Worm (Caenorhabditis elegans) whole organism, mixed stage, embryonic: ENCODE data around the gene disl-2.

Experiments
- ces-1 ChIP-seq: fragments of 150-350 bp; optimal IDR thresholded peaks from 2 replicates; lab custom pipeline; 2014; ENCODE audit warnings: missing biosample characterization, missing genetic modification reagents, missing genetic modification characterization
- mep-1 ChIP-seq: fragments of 150-350 bp; optimal IDR thresholded peaks from 2 replicates; lab custom pipeline; 2017; ENCODE audit warnings: missing biosample characterization, missing genetic modification reagents, missing genetic modification characterization, inconsistent platforms
- nhr-28 ChIP-seq: fragments of 150-350 bp; optimal IDR thresholded peaks from 2 replicates; lab custom pipeline; 2014; ENCODE audit warnings: missing biosample characterization, missing genetic modification characterization
- nhr-76 ChIP-seq: sonication (generic microtip); optimal IDR thresholded peaks from 2 replicates; lab custom pipeline; 2017; ENCODE audit warnings: missing biosample characterization, missing genetic modification characterization
- snpc-4 ChIP-seq: fragments of 150-350 bp; optimal IDR thresholded peaks from 2 replicates; lab custom pipeline; 2014; ENCODE audit warnings: missing biosample characterization, missing genetic modification characterization
- unc-39 ChIP-seq: fragments of 150-350 bp; optimal IDR thresholded peaks from 2 replicates; lab custom pipeline; 2014; ENCODE audit warnings: missing biosample characterization, missing genetic modification characterization
- unc-62 ChIP-seq: fragments of 150-350 bp; optimal IDR thresholded peaks from 2 replicates; lab custom pipeline; 2014; ENCODE audit warnings: missing biosample characterization, missing genetic modification reagents, missing genetic modification characterization
- ztf-11 ChIP-seq: fragments of 150-350 bp; optimal IDR thresholded peaks from 2 replicates; lab custom pipeline; 2014; ENCODE audit warnings: missing biosample characterization, missing genetic modification characterization

ce11 chrIII:5407060-5407459 lies 35.9 kb upstream of the disl-2 start:
- TF ChIP-seq nhr-76 (no peak), unc-62 (GFP tag; lab: Kevin White, UChicago) (no peak), mep-1 (tag; lab: Kevin White, UChicago) (no peak), ces-1 (no peak), snpc-4 (tag; lab: Kevin White, UChicago) (no peak), ztf-11 (tag; lab: Kevin White, UChicago) (no peak), unc-39 (no peak), nhr-28 (tag; lab: Kevin White, UChicago) (no peak)
